Worm (Caenorhabditis elegans) whole organism, mixed stage, embryonic: ENCODE measurements around the gene lgc-42.

Experiments used
- blmp-1 ChIP-seq: fragments of 150-350 bp; optimal IDR thresholded peaks from 2 replicates; lab custom pipeline; 2014; ENCODE audit warnings: missing biosample characterization, missing genetic modification characterization
- ceh-43 ChIP-seq: fragments of 200-800 bp; sonication (Bioruptor generic); optimal IDR thresholded peaks from 2 replicates; lab custom pipeline; 2018; ENCODE audit warnings: mild to moderate bottlenecking, missing genetic modification characterization, moderate library complexity, missing compliant biosample characterization
- ceh-83 ChIP-seq: fragments of 200-800 bp; sonication (Bioruptor generic); optimal IDR thresholded peaks from 2 replicates; lab custom pipeline; 2018; ENCODE audit warnings: mild to moderate bottlenecking, missing genetic modification characterization, missing compliant biosample characterization
- ces-1 ChIP-seq: fragments of 150-350 bp; optimal IDR thresholded peaks from 2 replicates; lab custom pipeline; 2014; ENCODE audit warnings: missing biosample characterization, missing genetic modification reagents, missing genetic modification characterization
- drap-1 ChIP-seq: fragments of 200-800 bp; sonication (Bioruptor generic); optimal IDR thresholded peaks from 3 replicates; lab custom pipeline; 2018; ENCODE audit warnings: mild to moderate bottlenecking, missing genetic modification characterization, missing compliant biosample characterization
- elt-1 ChIP-seq: sonication (generic microtip); optimal IDR thresholded peaks from 2 replicates; lab custom pipeline; 2017; ENCODE audit warnings: missing genetic modification characterization, mild to moderate bottlenecking, missing compliant biosample characterization, antibody characterized with exemption, moderate library complexity, borderline replicate concordance; ENCODE audit not compliant: insufficient read depth
- elt-3 ChIP-seq: fragments of 150-350 bp; optimal IDR thresholded peaks from 2 replicates; lab custom pipeline; 2014; ENCODE audit warnings: missing biosample characterization, missing genetic modification characterization
- flh-1 ChIP-seq: fragments of 200-800 bp; sonication (Bioruptor generic); optimal IDR thresholded peaks from 2 replicates; lab custom pipeline; 2018; ENCODE audit warnings: mild to moderate bottlenecking, missing genetic modification characterization, moderate library complexity, missing compliant biosample characterization
- ham-2 ChIP-seq: fragments of 200-800 bp; sonication (Bioruptor generic); optimal IDR thresholded peaks from 2 replicates; lab custom pipeline; 2018; ENCODE audit warnings: mild to moderate bottlenecking, missing genetic modification characterization, missing compliant biosample characterization
- hlh-1 ChIP-seq: fragments of 150-350 bp; optimal IDR thresholded peaks from 2 replicates; lab custom pipeline; 2014; ENCODE audit warnings: missing biosample characterization, missing genetic modification reagents, missing genetic modification characterization
- lin-13 ChIP-seq: fragments of 150-350 bp; optimal IDR thresholded peaks from 2 replicates; lab custom pipeline; 2014; ENCODE audit warnings: missing biosample characterization, missing genetic modification characterization
- lin-32 ChIP-seq: fragments of 200-800 bp; sonication (Bioruptor generic); optimal IDR thresholded peaks from 2 replicates; lab custom pipeline; 2018; ENCODE audit warnings: mild to moderate bottlenecking, missing genetic modification characterization, missing compliant biosample characterization
- lsy-2 ChIP-seq: fragments of 150-350 bp; optimal IDR thresholded peaks from 2 replicates; lab custom pipeline; 2014; ENCODE audit warnings: missing biosample characterization, missing genetic modification characterization
- mep-1 ChIP-seq: fragments of 150-350 bp; optimal IDR thresholded peaks from 2 replicates; lab custom pipeline; 2017; ENCODE audit warnings: missing biosample characterization, missing genetic modification reagents, missing genetic modification characterization, inconsistent platforms
- mls-2 ChIP-seq: sonication (generic microtip); optimal IDR thresholded peaks from 2 replicates; lab custom pipeline; 2016; ENCODE audit warnings: mild to moderate bottlenecking, missing genetic modification characterization, moderate library complexity, missing compliant biosample characterization
- nhr-12 ChIP-seq: fragments of 150-350 bp; optimal IDR thresholded peaks from 2 replicates; lab custom pipeline; 2014; ENCODE audit warnings: missing biosample characterization, missing genetic modification characterization
- nhr-2 ChIP-seq: fragments of 150-350 bp; optimal IDR thresholded peaks from 2 replicates; lab custom pipeline; 2014; ENCODE audit warnings: missing biosample characterization, missing genetic modification characterization
- nhr-237 ChIP-seq: fragments of 150-350 bp; optimal IDR thresholded peaks from 2 replicates; lab custom pipeline; 2014; ENCODE audit warnings: missing biosample characterization, missing genetic modification characterization
- nhr-28 ChIP-seq: fragments of 150-350 bp; optimal IDR thresholded peaks from 2 replicates; lab custom pipeline; 2014; ENCODE audit warnings: missing biosample characterization, missing genetic modification characterization
- sem-2 ChIP-seq: fragments of 200-800 bp; sonication (Bioruptor generic); optimal IDR thresholded peaks from 2 replicates; lab custom pipeline; 2018; ENCODE audit warnings: mild to moderate bottlenecking, missing genetic modification characterization, missing compliant biosample characterization
- snpc-4 ChIP-seq: fragments of 150-350 bp; optimal IDR thresholded peaks from 2 replicates; lab custom pipeline; 2014; ENCODE audit warnings: missing biosample characterization, missing genetic modification characterization
- sptf-1 ChIP-seq: sonication (generic microtip); optimal IDR thresholded peaks from 2 replicates; lab custom pipeline; 2017; ENCODE audit warnings: mild to moderate bottlenecking, missing genetic modification characterization, moderate library complexity, missing compliant biosample characterization
- tbx-8 ChIP-seq: fragments of 200-800 bp; sonication (Bioruptor generic); optimal IDR thresholded peaks from 2 replicates; lab custom pipeline; 2018; ENCODE audit warnings: mild to moderate bottlenecking, missing genetic modification characterization, moderate library complexity, missing compliant biosample characterization
- unc-120 ChIP-seq: sonication (generic microtip); optimal IDR thresholded peaks from 2 replicates; lab custom pipeline; 2017; ENCODE audit warnings: missing genetic modification characterization, missing compliant biosample characterization; ENCODE audit not compliant: poor library complexity, severe bottlenecking
- unc-39 ChIP-seq: fragments of 150-350 bp; optimal IDR thresholded peaks from 2 replicates; lab custom pipeline; 2014; ENCODE audit warnings: missing biosample characterization, missing genetic modification characterization
- unc-62 ChIP-seq: fragments of 150-350 bp; optimal IDR thresholded peaks from 2 replicates; lab custom pipeline; 2014; ENCODE audit warnings: missing biosample characterization, missing genetic modification reagents, missing genetic modification characterization
- zip-8 ChIP-seq: fragments of 150-350 bp; optimal IDR thresholded peaks from 2 replicates; lab custom pipeline; 2014; ENCODE audit warnings: missing biosample characterization, missing genetic modification characterization
- ztf-11 ChIP-seq: fragments of 150-350 bp; optimal IDR thresholded peaks from 2 replicates; lab custom pipeline; 2014; ENCODE audit warnings: missing biosample characterization, missing genetic modification characterization

The lgc-42 gene

DNA sequence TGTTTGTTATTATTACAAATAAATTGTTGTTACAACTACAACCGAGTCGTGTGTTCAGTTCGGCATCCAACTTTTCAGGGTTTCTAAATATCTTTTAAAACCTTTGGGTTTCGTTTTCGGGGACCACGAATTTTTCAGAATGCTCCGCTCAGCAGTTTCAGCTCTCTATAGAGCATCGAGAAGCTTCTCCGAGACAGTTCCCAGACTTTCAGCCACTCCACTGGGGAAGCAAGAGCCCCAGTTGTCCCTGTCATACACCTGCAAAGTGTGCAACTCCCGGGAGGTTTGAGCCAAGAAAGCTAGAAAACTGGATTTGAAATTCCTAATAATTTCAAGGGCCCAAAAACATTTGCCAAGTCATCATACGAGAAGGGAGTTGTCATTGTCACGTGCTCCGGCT is 46.3 kb upstream of the lgc-42 start, which contains the start of gene F53A3.7:
Gene F53A3.7, plus strand, starts transcription at position 139 of the 400 bp plus-strand sequence.
- TF ChIP-seq lin-32 (GFP tag; lab: Kevin White, UChicago): no peak
- TF ChIP-seq elt-1 (tag; lab: Kevin White, UChicago): no peak
- no peak for TF ChIP-seq nhr-12 (tag; lab: Kevin White, UChicago)
- TF ChIP-seq ham-2 (GFP tag; lab: Kevin White, UChicago): no peak
- TF ChIP-seq unc-39 (tag; lab: Kevin White, UChicago): no peak
- TF ChIP-seq ztf-11 (tag; lab: Kevin White, UChicago): no peak
- no peak for TF ChIP-seq elt-3
- no peak for TF ChIP-seq lin-13 (tag; lab: Kevin White, UChicago)
- TF ChIP-seq nhr-2 (tag; lab: Kevin White, UChicago): no peak

DNA sequence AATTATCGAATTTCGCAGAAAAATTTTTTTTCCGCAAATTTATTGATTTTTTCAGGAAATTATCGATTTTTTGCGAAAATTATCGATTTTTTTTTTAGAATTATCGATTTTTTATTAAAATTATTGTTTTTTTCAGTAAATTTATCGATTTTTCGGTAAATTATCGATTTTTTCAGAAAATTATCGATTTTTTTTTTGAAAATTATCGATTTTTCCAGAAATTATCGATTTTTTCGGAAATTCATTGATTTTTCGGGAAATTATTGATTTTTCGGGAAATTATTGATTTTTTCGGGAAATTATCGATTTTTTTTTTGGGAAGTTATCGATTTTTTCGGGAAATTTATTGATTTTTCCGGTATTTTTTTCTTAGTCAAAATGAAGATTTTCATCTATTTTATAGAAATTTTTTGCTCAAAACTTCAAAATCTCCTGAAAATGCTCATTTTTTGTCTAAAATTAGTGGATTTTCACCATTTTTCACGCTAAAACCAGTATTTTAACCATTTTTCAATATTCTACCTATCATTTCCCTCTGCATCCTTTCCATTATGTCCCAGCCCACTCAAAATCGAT is 42.1 kb upstream of the lgc-42 start:
- TF ChIP-seq mep-1 (tag; lab: Kevin White, UChicago) (no peak), elt-3 (no peak), lin-32 (GFP tag; lab: Kevin White, UChicago) (no peak), flh-1 (no peak), unc-62 (GFP tag; lab: Kevin White, UChicago) (no peak), snpc-4 (tag; lab: Kevin White, UChicago) (no peak), hlh-1 (no peak), nhr-2 (tag; lab: Kevin White, UChicago) (no peak), lin-13 (tag; lab: Kevin White, UChicago) (no peak), sptf-1 (tag; lab: Kevin White, UChicago) (no peak), blmp-1 (no peak), nhr-237 (tag; lab: Kevin White, UChicago) (no peak), sem-2 (GFP tag; lab: Kevin White, UChicago) (no peak), zip-8 (no peak), ham-2 (GFP tag; lab: Kevin White, UChicago) (no peak), drap-1 (GFP tag; lab: Kevin White, UChicago) (no peak), ces-1 (GFP tag; lab: Kevin White, UChicago) (no peak), tbx-8 (GFP tag; lab: Kevin White, UChicago) (no peak), ceh-43 (GFP tag; lab: Kevin White, UChicago) (no peak), elt-1 (tag; lab: Kevin White, UChicago) (no peak)

DNA sequence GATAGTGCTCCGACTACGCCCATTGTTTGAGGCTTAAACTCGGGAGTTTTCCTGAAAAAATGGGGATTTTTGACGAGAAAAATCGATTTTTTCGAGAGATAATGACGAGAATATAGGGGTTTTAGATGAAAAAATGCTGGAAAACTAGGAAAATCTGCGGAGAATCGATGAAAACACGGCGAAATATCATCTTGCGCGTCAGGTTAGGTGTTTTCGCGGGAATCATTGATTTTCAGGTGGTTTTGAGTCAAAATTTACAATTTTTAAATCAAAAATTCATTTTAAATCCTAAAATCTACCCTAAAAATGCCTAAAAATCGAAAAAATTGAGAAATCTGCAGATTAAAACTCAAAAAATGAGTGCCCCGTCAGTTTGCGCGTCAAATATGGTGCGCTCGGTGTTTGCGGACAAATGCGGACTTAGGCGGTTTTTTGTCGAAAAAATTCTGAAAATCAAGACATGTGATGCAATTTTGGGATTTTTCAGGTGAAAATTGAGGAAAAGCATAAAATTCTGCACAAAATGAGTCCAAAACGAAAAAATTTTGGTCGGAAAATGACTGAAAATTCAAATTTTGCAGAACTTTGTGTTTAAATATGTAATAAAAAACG is 35.7 kb upstream of the lgc-42 start, which contains the start of gene mboa-6:
Gene mboa-6, minus strand, starts transcription at position 51 of the 612 bp plus-strand sequence.
- TF ChIP-seq mep-1 (tag; lab: Kevin White, UChicago) (peak; percentile 21), ces-1 (GFP tag; lab: Kevin White, UChicago) (no peak), unc-120 (tag; lab: Kevin White, UChicago) (peak; percentile 1), mls-2 (tag; lab: Kevin White, UChicago) (peak; percentile 10), blmp-1 (no peak)
- TF ChIP-seq, all 35 proteins: peak for 3

DNA sequence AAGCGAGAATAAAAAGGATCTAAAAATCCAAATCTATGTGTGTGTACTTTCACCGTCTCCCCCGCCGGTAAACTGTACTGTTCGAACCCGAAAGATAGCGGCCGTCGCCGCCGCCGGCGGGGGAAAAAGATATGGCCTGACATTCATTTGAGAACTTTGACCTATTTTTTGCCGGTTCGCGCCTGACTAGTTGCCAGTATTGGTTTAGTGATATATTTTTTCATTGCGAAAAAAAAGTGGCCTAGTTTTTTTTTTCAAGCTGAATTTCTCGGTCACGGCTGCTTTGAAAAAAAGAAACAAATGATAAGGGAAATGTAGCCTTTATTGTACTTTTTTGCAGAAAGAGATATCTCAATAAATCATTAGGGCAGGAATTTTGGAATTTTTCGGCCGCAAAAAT is 35.1 kb upstream of the lgc-42 start:
- TF ChIP-seq nhr-28: no peak
- no peak for TF ChIP-seq lin-13 (tag; lab: Kevin White, UChicago)
- TF ChIP-seq lsy-2 (tag; lab: Kevin White, UChicago): no peak

DNA sequence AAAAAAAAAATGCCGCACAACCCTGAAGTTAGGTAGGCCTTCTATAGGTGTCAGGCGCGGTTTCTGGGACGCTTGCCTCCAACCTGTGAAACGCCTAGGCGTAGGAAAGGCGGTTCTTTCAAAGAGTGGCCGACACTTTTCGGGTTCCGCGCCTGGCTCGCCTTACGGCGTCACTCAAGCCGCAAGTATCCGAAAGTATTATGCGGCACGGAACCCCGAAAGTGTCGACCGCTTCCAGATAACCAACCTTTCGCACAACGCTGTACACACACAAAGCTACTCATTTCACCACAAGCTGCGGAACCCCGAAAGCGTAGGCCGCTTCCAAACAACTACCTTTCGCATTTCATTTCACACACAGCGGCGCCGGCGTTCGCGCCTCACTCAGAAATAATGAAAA is 34.5 kb upstream of the lgc-42 start:
- TF ChIP-seq nhr-28 (no peak), hlh-1 (no peak), ceh-83 (GFP tag; lab: Kevin White, UChicago) (peak; percentile 1), nhr-2 (tag; lab: Kevin White, UChicago) (no peak), ceh-43 (GFP tag; lab: Kevin White, UChicago) (no peak)

DNA sequence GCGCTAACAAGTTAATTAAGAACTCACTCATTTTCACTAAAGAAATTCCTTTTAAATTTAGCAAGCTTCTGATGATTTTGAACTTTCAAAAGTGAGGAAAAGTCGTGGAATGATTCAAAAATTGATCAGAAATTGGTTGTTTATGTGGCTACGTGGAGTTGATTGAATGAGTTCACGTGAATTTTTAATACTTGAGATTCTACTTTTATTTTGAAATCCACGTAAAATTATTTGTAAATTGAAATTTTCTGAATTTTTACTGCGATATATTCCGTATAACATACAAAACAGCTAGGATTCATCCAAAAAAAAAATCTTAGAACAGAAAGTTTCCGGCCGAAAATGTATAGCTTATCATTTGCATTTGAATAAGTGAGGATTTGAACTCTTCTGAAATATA is 27.9 kb upstream of the lgc-42 start, which contains the start of gene moa-1:
Gene moa-1, minus strand, starts transcription at position 101 of the 400 bp plus-strand sequence.
- TF ChIP-seq sem-2 (GFP tag; lab: Kevin White, UChicago) (no peak), snpc-4 (tag; lab: Kevin White, UChicago) (no peak)
